Worm (Caenorhabditis elegans) whole organism, mixed stage, embryonic: Measurements from ENCODE around the gene srg-57.

ENCODE experiments used
- bed-3 ChIP-seq: fragments of 200-800 bp; sonication (Bioruptor generic); optimal IDR thresholded peaks from 3 replicates; lab custom pipeline; 2018; ENCODE audit warnings: mild to moderate bottlenecking, missing genetic modification characterization, moderate library complexity, missing compliant biosample characterization
- blmp-1 ChIP-seq: fragments of 150-350 bp; optimal IDR thresholded peaks from 2 replicates; lab custom pipeline; 2014; ENCODE audit warnings: missing biosample characterization, missing genetic modification characterization
- ceh-39 ChIP-seq: fragments of 150-350 bp; optimal IDR thresholded peaks from 2 replicates; lab custom pipeline; 2014; ENCODE audit warnings: missing biosample characterization, missing genetic modification characterization
- ceh-43 ChIP-seq: fragments of 200-800 bp; sonication (Bioruptor generic); optimal IDR thresholded peaks from 2 replicates; lab custom pipeline; 2018; ENCODE audit warnings: mild to moderate bottlenecking, missing genetic modification characterization, moderate library complexity, missing compliant biosample characterization
- ces-1 ChIP-seq: fragments of 150-350 bp; optimal IDR thresholded peaks from 2 replicates; lab custom pipeline; 2014; ENCODE audit warnings: missing biosample characterization, missing genetic modification reagents, missing genetic modification characterization
- cnd-1 ChIP-seq: fragments of 200-800 bp; sonication (Bioruptor generic); optimal IDR thresholded peaks from 2 replicates; lab custom pipeline; 2018; ENCODE audit warnings: mild to moderate bottlenecking, missing genetic modification characterization, missing compliant biosample characterization
- drap-1 ChIP-seq: fragments of 200-800 bp; sonication (Bioruptor generic); optimal IDR thresholded peaks from 3 replicates; lab custom pipeline; 2018; ENCODE audit warnings: mild to moderate bottlenecking, missing genetic modification characterization, missing compliant biosample characterization
- elt-1 ChIP-seq: sonication (generic microtip); optimal IDR thresholded peaks from 2 replicates; lab custom pipeline; 2017; ENCODE audit warnings: missing genetic modification characterization, mild to moderate bottlenecking, missing compliant biosample characterization, antibody characterized with exemption, moderate library complexity, borderline replicate concordance; ENCODE audit not compliant: insufficient read depth
- elt-3 ChIP-seq: fragments of 150-350 bp; optimal IDR thresholded peaks from 2 replicates; lab custom pipeline; 2014; ENCODE audit warnings: missing biosample characterization, missing genetic modification characterization
- flh-1 ChIP-seq: fragments of 200-800 bp; sonication (Bioruptor generic); optimal IDR thresholded peaks from 2 replicates; lab custom pipeline; 2018; ENCODE audit warnings: mild to moderate bottlenecking, missing genetic modification characterization, moderate library complexity, missing compliant biosample characterization
- ham-2 ChIP-seq: fragments of 200-800 bp; sonication (Bioruptor generic); optimal IDR thresholded peaks from 2 replicates; lab custom pipeline; 2018; ENCODE audit warnings: mild to moderate bottlenecking, missing genetic modification characterization, missing compliant biosample characterization
- hlh-1 ChIP-seq: fragments of 150-350 bp; optimal IDR thresholded peaks from 2 replicates; lab custom pipeline; 2014; ENCODE audit warnings: missing biosample characterization, missing genetic modification reagents, missing genetic modification characterization
- lin-13 ChIP-seq: fragments of 150-350 bp; optimal IDR thresholded peaks from 2 replicates; lab custom pipeline; 2014; ENCODE audit warnings: missing biosample characterization, missing genetic modification characterization
- lin-32 ChIP-seq: fragments of 200-800 bp; sonication (Bioruptor generic); optimal IDR thresholded peaks from 2 replicates; lab custom pipeline; 2018; ENCODE audit warnings: mild to moderate bottlenecking, missing genetic modification characterization, missing compliant biosample characterization
- lsy-2 ChIP-seq: fragments of 150-350 bp; optimal IDR thresholded peaks from 2 replicates; lab custom pipeline; 2014; ENCODE audit warnings: missing biosample characterization, missing genetic modification characterization
- mab-5 ChIP-seq: fragments of 150-350 bp; optimal IDR thresholded peaks from 2 replicates; lab custom pipeline; 2014; ENCODE audit warnings: missing biosample characterization, missing genetic modification characterization
- mls-2 ChIP-seq: sonication (generic microtip); optimal IDR thresholded peaks from 2 replicates; lab custom pipeline; 2016; ENCODE audit warnings: mild to moderate bottlenecking, missing genetic modification characterization, moderate library complexity, missing compliant biosample characterization
- nhr-12 ChIP-seq: fragments of 150-350 bp; optimal IDR thresholded peaks from 2 replicates; lab custom pipeline; 2014; ENCODE audit warnings: missing biosample characterization, missing genetic modification characterization
- nhr-2 ChIP-seq: fragments of 150-350 bp; optimal IDR thresholded peaks from 2 replicates; lab custom pipeline; 2014; ENCODE audit warnings: missing biosample characterization, missing genetic modification characterization
- nhr-237 ChIP-seq: fragments of 150-350 bp; optimal IDR thresholded peaks from 2 replicates; lab custom pipeline; 2014; ENCODE audit warnings: missing biosample characterization, missing genetic modification characterization
- nhr-28 ChIP-seq: fragments of 150-350 bp; optimal IDR thresholded peaks from 2 replicates; lab custom pipeline; 2014; ENCODE audit warnings: missing biosample characterization, missing genetic modification characterization
- nhr-76 ChIP-seq: sonication (generic microtip); optimal IDR thresholded peaks from 2 replicates; lab custom pipeline; 2017; ENCODE audit warnings: missing biosample characterization, missing genetic modification characterization
- pha-4 ChIP-seq: fragments of 150-350 bp; optimal IDR thresholded peaks from 2 replicates; lab custom pipeline; 2018; ENCODE audit warnings: missing biosample characterization, missing genetic modification reagents, missing genetic modification characterization
- sem-2 ChIP-seq: fragments of 200-800 bp; sonication (Bioruptor generic); optimal IDR thresholded peaks from 2 replicates; lab custom pipeline; 2018; ENCODE audit warnings: mild to moderate bottlenecking, missing genetic modification characterization, missing compliant biosample characterization
- sptf-1 ChIP-seq: sonication (generic microtip); optimal IDR thresholded peaks from 2 replicates; lab custom pipeline; 2017; ENCODE audit warnings: mild to moderate bottlenecking, missing genetic modification characterization, moderate library complexity, missing compliant biosample characterization
- tbx-8 ChIP-seq: fragments of 200-800 bp; sonication (Bioruptor generic); optimal IDR thresholded peaks from 2 replicates; lab custom pipeline; 2018; ENCODE audit warnings: mild to moderate bottlenecking, missing genetic modification characterization, moderate library complexity, missing compliant biosample characterization
- unc-120 ChIP-seq: sonication (generic microtip); optimal IDR thresholded peaks from 2 replicates; lab custom pipeline; 2017; ENCODE audit warnings: missing genetic modification characterization, missing compliant biosample characterization; ENCODE audit not compliant: poor library complexity, severe bottlenecking
- unc-39 ChIP-seq: fragments of 150-350 bp; optimal IDR thresholded peaks from 2 replicates; lab custom pipeline; 2014; ENCODE audit warnings: missing biosample characterization, missing genetic modification characterization
- unc-62 ChIP-seq: fragments of 150-350 bp; optimal IDR thresholded peaks from 2 replicates; lab custom pipeline; 2014; ENCODE audit warnings: missing biosample characterization, missing genetic modification reagents, missing genetic modification characterization
- zip-8 ChIP-seq: fragments of 150-350 bp; optimal IDR thresholded peaks from 2 replicates; lab custom pipeline; 2014; ENCODE audit warnings: missing biosample characterization, missing genetic modification characterization
- ztf-11 ChIP-seq: fragments of 150-350 bp; optimal IDR thresholded peaks from 2 replicates; lab custom pipeline; 2014; ENCODE audit warnings: missing biosample characterization, missing genetic modification characterization

The srg-57 gene

ce11 chrV:2734360-2734759, at the start of gene srg-57:
TSS of gene srg-57 (minus strand) at chrV:2734460.
- TF ChIP-seq unc-62 (GFP tag; lab: Kevin White, UChicago) (no peak), elt-3 (tag; lab: Kevin White, UChicago) (no peak), tbx-8 (GFP tag; lab: Kevin White, UChicago) (no peak), lsy-2 (tag; lab: Kevin White, UChicago) (no peak), nhr-12 (tag; lab: Kevin White, UChicago) (no peak), elt-1 (tag; lab: Kevin White, UChicago) (no peak), nhr-28 (tag; lab: Kevin White, UChicago) (no peak), pha-4 (tag; lab: Kevin White, UChicago) (no peak), cnd-1 (no peak), flh-1 (GFP tag; lab: Kevin White, UChicago) (no peak), mls-2 (tag; lab: Kevin White, UChicago) (no peak), drap-1 (no peak), mab-5 (tag; lab: Kevin White, UChicago) (no peak), ztf-11 (tag; lab: Kevin White, UChicago) (no peak), lin-32 (GFP tag; lab: Kevin White, UChicago) (no peak), lin-13 (tag; lab: Kevin White, UChicago) (no peak), ham-2 (GFP tag; lab: Kevin White, UChicago) (no peak), nhr-76 (no peak), unc-39 (tag; lab: Kevin White, UChicago) (no peak), zip-8 (tag; lab: Kevin White, UChicago) (no peak)

ce11 chrV:2780786-2781185, 46.5 kb upstream of the srg-57 start, which contains the start of gene R05D8.11:
TSS of gene R05D8.11 (minus strand) at chrV:2780886.
- no peak for TF ChIP-seq blmp-1 (tag; lab: Kevin White, UChicago)
- no peak for TF ChIP-seq hlh-1 (tag; lab: Kevin White, UChicago)
- no peak for TF ChIP-seq lin-13 (tag; lab: Kevin White, UChicago)
- no peak for TF ChIP-seq cnd-1
- TF ChIP-seq elt-3 (tag; lab: Kevin White, UChicago) = no peak
- TF ChIP-seq mab-5 (tag; lab: Kevin White, UChicago) = no peak
- no peak for TF ChIP-seq nhr-237
- no peak for TF ChIP-seq unc-39 (tag; lab: Kevin White, UChicago)

- TF ChIP-seq nhr-76 = no peak
- TF ChIP-seq flh-1 (GFP tag; lab: Kevin White, UChicago) = no peak
- TF ChIP-seq lin-13 (tag; lab: Kevin White, UChicago) = no peak
- no peak for TF ChIP-seq lin-32 (GFP tag; lab: Kevin White, UChicago)
- TF ChIP-seq ces-1 (GFP tag; lab: Kevin White, UChicago) = no peak
- no peak for TF ChIP-seq lsy-2 (tag; lab: Kevin White, UChicago)
- TF ChIP-seq mls-2 (tag; lab: Kevin White, UChicago) = no peak
These were observed 39.8 kb upstream of the srg-57 start, which contains the start of gene srj-18 for ce11 chrV:2774042-2774441. TSS of gene srj-18 (plus strand) at chrV:2774342.

- TF ChIP-seq ztf-11 (tag; lab: Kevin White, UChicago) (no peak), nhr-28 (tag; lab: Kevin White, UChicago) (no peak), elt-1 (tag; lab: Kevin White, UChicago) (no peak), lin-13 (tag; lab: Kevin White, UChicago) (no peak), unc-120 (no peak), ces-1 (GFP tag; lab: Kevin White, UChicago) (no peak), cnd-1 (no peak), nhr-76 (no peak), bed-3 (GFP tag; lab: Kevin White, UChicago) (no peak), mab-5 (tag; lab: Kevin White, UChicago) (no peak), drap-1 (no peak), sptf-1 (tag; lab: Kevin White, UChicago) (no peak), lsy-2 (tag; lab: Kevin White, UChicago) (no peak), tbx-8 (GFP tag; lab: Kevin White, UChicago) (no peak), nhr-12 (tag; lab: Kevin White, UChicago) (no peak), nhr-2 (tag; lab: Kevin White, UChicago) (no peak), blmp-1 (tag; lab: Kevin White, UChicago) (no peak), unc-62 (GFP tag; lab: Kevin White, UChicago) (no peak), ceh-39 (tag; lab: Kevin White, UChicago) (no peak), sem-2 (GFP tag; lab: Kevin White, UChicago) (no peak)
These were observed 37.3 kb upstream of the srg-57 start, which contains the start of gene srh-56 for ce11 chrV:2771560-2771959. TSS of gene srh-56 (plus strand) at chrV:2771860.

ce11 chrV:2769754-2770153, 35.5 kb upstream of the srg-57 start, which contains the start of gene dhs-15:
TSS of gene dhs-15 (minus strand) at chrV:2769854.
- no peak for TF ChIP-seq mls-2 (tag; lab: Kevin White, UChicago)
- no peak for TF ChIP-seq nhr-12 (tag; lab: Kevin White, UChicago)
- no peak for TF ChIP-seq nhr-2 (tag; lab: Kevin White, UChicago)
- TF ChIP-seq nhr-76 = no peak
- TF ChIP-seq ceh-43 (GFP tag; lab: Kevin White, UChicago) = no peak
- no peak for TF ChIP-seq unc-39 (tag; lab: Kevin White, UChicago)
- TF ChIP-seq, all 35 proteins: peak for 0
